Fruit fly (Drosophila melanogaster) whole organism, adult: ENCODE results near the gene CG18302.

Experiments
- CG11617 ChIP-seq: fragments of 200-800 bp; sonication (Bioruptor generic); optimal IDR thresholded peaks from 2 replicates; lab custom pipeline; 2017; ENCODE audit warnings: mild to moderate bottlenecking, missing biosample characterization, missing genetic modification reagents, missing genetic modification characterization
- CG12768 ChIP-seq: fragments of 200-800 bp; sonication (Bioruptor generic); optimal IDR thresholded peaks from 2 replicates; lab custom pipeline; 2017; ENCODE audit warnings: missing biosample characterization, missing genetic modification characterization, mild to moderate bottlenecking, moderate library complexity, missing genetic modification reagents
- CG14711 ChIP-seq: fragments of 200-800 bp; sonication (Bioruptor generic); optimal IDR thresholded peaks from 2 replicates; lab custom pipeline; 2018; ENCODE audit warnings: missing biosample characterization, mild to moderate bottlenecking, missing genetic modification characterization, moderate library complexity
- CG1620 ChIP-seq: fragments of 200-800 bp; sonication (Bioruptor generic); optimal IDR thresholded peaks from 2 replicates; lab custom pipeline; 2016; ENCODE audit warnings: missing biosample characterization, missing genetic modification characterization
- CG33017 ChIP-seq: fragments of 200-800 bp; sonication (Bioruptor generic); optimal IDR thresholded peaks from 2 replicates; lab custom pipeline; 2018; ENCODE audit warnings: missing biosample characterization, mild to moderate bottlenecking, missing genetic modification characterization, moderate library complexity
- CG5204 ChIP-seq: fragments of 200-800 bp; sonication (Bioruptor generic); optimal IDR thresholded peaks from 2 replicates; lab custom pipeline; 2016; ENCODE audit warnings: missing biosample characterization, missing genetic modification characterization
- CG7045 ChIP-seq: fragments of 200-800 bp; sonication (Bioruptor generic); optimal IDR thresholded peaks from 2 replicates; lab custom pipeline; 2017; ENCODE audit warnings: missing biosample characterization, mild to moderate bottlenecking, missing genetic modification characterization
- CG7101 ChIP-seq: fragments of 200-800 bp; sonication (Bioruptor generic); optimal IDR thresholded peaks from 2 replicates; lab custom pipeline; 2018; ENCODE audit warnings: missing biosample characterization, mild to moderate bottlenecking, missing genetic modification characterization, moderate library complexity
- Clk ChIP-seq: fragments of 200-800 bp; sonication (Bioruptor generic); optimal IDR thresholded peaks from 2 replicates; lab custom pipeline; 2017; ENCODE audit warnings: missing biosample characterization, missing genetic modification characterization
- Crg-1 ChIP-seq: fragments of 200-800 bp; sonication (Bioruptor generic); optimal IDR thresholded peaks from 2 replicates; lab custom pipeline; 2016; ENCODE audit warnings: missing biosample characterization, missing genetic modification characterization
- Hr96 ChIP-seq: fragments of 200-800 bp; sonication (Bioruptor generic); optimal IDR thresholded peaks from 2 replicates; lab custom pipeline; 2016; ENCODE audit warnings: missing biosample characterization, missing genetic modification characterization
- Mnt ChIP-seq: fragments of 200-800 bp; sonication (Bioruptor generic); optimal IDR thresholded peaks from 2 replicates; lab custom pipeline; 2016; ENCODE audit warnings: missing biosample characterization, mild to moderate bottlenecking, missing genetic modification characterization
- bab1 ChIP-seq: fragments of 200-800 bp; sonication (Bioruptor generic); optimal IDR thresholded peaks from 3 replicates; lab custom pipeline; 2019; ENCODE audit warnings: missing biosample characterization, mild to moderate bottlenecking, missing genetic modification characterization, moderate library complexity
- cic ChIP-seq: fragments of 200-800 bp; sonication (Bioruptor generic); optimal IDR thresholded peaks from 2 replicates; lab custom pipeline; 2017; ENCODE audit warnings: missing biosample characterization, mild to moderate bottlenecking, missing genetic modification characterization, moderate library complexity
- cnc ChIP-seq, 2 experiments: fragments of >200 bp; optimal IDR thresholded peaks; 2 replicates each; lab custom pipeline; 2017
- kay ChIP-seq: fragments of 200-800 bp; sonication (Bioruptor generic); peaks from one replicate; lab custom pipeline; 2016; ENCODE audit warnings: missing biosample characterization, missing genetic modification characterization, borderline replicate concordance
- ovo ChIP-seq: fragments of 200-800 bp; sonication (Bioruptor generic); optimal IDR thresholded peaks from 2 replicates; lab custom pipeline; 2016; ENCODE audit warnings: missing biosample characterization, missing genetic modification characterization
- pad ChIP-seq: fragments of 200-800 bp; sonication (Bioruptor generic); optimal IDR thresholded peaks from 3 replicates; lab custom pipeline; 2017; ENCODE audit warnings: missing biosample characterization, missing genetic modification characterization, mild to moderate bottlenecking, moderate library complexity, missing genetic modification reagents
- tj ChIP-seq: fragments of 200-800 bp; sonication (Bioruptor generic); optimal IDR thresholded peaks from 3 replicates; lab custom pipeline; 2017; ENCODE audit warnings: missing biosample characterization, mild to moderate bottlenecking, missing genetic modification characterization, moderate library complexity
- toe ChIP-seq: fragments of 200-800 bp; sonication (Bioruptor generic); optimal IDR thresholded peaks from 2 replicates; lab custom pipeline; 2016; ENCODE audit warnings: missing biosample characterization, missing genetic modification characterization

Gene CG18302

DNA sequence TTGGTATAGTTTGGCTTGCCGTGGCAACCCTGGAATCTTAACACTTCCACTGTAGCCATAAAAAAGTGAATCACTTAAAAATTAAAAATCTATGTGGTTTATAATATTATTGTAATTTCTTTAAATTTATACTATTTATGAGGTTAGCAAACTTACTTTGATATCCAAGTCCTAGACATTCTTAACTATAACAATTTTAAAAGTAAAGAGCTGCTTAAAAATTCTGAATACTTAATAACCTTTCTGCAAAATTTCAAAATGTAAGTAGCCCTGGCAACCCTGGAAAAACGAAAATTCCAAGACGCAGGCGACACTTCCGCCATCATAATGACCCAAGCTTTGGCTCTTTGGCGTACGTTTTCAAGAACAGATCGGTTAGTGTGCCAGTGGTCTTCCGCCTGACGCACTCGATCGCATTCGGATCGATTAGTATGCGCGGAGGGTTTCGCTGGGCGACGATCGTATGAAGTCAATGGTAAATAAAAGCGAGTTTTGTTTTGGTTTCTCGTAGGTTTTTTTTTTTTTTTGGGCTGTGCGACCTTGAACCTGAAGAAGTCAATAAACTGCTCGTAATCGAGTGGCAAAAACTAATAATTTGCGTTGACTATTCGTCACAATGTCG lies 18.5 kb upstream of the CG18302 start:
- TF ChIP-seq kay (peak; percentile 90), CG14711 (tag; lab: Kevin White, UChicago) (peak; percentile 13), tj (GFP tag; lab: Kevin White, UChicago) (no peak), CG1620 (GFP tag; lab: Kevin White, UChicago) (no peak), Crg-1 (GFP tag; lab: Kevin White, UChicago) (no peak)

DNA sequence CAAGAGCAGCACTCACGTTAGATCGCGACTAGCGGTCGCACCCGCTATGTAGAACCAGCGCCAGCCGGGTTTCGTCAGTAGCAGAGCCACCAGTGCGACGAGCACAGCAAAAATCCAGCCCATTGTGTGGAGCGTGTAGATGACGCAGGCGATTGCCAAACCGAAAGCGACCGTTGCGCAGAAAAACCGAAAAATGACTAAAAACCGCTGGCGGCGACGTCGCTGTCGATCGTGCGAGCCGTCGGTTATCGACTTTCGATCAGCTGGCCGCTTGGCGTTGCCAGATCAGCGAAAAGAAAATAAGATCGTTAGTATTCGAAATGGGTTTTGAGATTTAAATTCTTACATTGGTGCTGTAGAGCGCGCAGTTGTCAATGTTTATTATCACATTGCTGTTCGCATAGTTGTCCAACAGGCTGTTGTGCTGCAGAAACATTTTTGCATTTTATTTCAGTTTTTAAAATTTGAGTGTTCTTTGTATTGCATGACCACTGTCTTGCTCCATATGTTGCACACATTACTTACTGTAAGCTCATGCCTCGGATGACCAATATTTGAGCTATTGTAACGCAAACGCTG lies 17.6 kb upstream of the CG18302 start:
- TF ChIP-seq Clk (GFP tag; lab: Kevin White, UChicago) (no peak), cic (GFP tag; lab: Kevin White, UChicago) (peak; percentile 60), Crg-1 (GFP tag; lab: Kevin White, UChicago) (no peak), CG11617 (GFP tag; lab: Kevin White, UChicago) (peak; percentile 29), CG12768 (GFP tag; lab: Kevin White, UChicago) (peak; percentile 54), kay (no peak), Hr96 (GFP tag; lab: Kevin White, UChicago) (peak; percentile 51), CG33017 (peak; percentile 60), CG7101 (tag; lab: Kevin White, UChicago) (peak; percentile 60), ovo (GFP tag; lab: Kevin White, UChicago) (no peak), bab1 (GFP tag; lab: Kevin White, UChicago) (peak; percentile 45), tj (GFP tag; lab: Kevin White, UChicago) (peak; percentile 55), CG1620 (GFP tag; lab: Kevin White, UChicago) (peak; percentile 66), CG7045 (GFP tag; lab: Kevin White, UChicago) (peak; percentile 9), CG14711 (tag; lab: Kevin White, UChicago) (no peak), pad (GFP tag; lab: Kevin White, UChicago) (no peak), Mnt (GFP tag; lab: Kevin White, UChicago) (peak; percentile 86), cnc (optimal IDR thresholded peaks at IDR 0.05; lab: Kevin White, UChicago) (no peak), toe (GFP tag; lab: Kevin White, UChicago) (peak; percentile 56), CG5204 (GFP tag; lab: Kevin White, UChicago) (peak; percentile 69)

DNA sequence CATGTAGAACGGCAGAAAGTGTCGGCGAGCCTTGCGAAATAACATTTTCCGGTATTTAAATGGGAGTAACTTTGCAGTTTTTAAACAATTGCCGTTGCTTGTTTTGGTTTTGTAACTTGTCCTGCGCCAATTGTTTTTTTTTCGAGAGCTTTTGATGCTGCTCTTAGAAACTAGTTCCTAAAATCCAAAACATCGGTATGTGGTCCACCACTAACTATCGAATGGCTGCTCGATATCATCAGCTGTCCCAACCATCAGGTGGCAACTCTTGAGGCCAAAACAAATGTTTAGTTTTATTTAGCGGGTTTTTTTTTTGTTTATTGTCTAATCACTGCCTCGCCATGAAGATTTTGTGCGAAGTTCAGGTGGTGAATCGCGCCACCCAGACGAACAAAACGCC lies 17.0 kb upstream of the CG18302 start, which contains the start of the genes Fatp1 and Lrr47:
Fatp1 (minus strand) TSS at position 134 of the 400 bp plus-strand sequence.
Lrr47 (plus strand) TSS at position 251 of the 400 bp plus-strand sequence.
- TF ChIP-seq CG12768 (GFP tag; lab: Kevin White, UChicago) (no peak), CG11617 (GFP tag; lab: Kevin White, UChicago) (no peak), CG33017 (no peak), ovo (GFP tag; lab: Kevin White, UChicago) (peak; percentile 7), CG14711 (tag; lab: Kevin White, UChicago) (peak; percentile 45), CG5204 (GFP tag; lab: Kevin White, UChicago) (no peak), kay (no peak), Mnt (GFP tag; lab: Kevin White, UChicago) (no peak), CG7045 (GFP tag; lab: Kevin White, UChicago) (no peak)

DNA sequence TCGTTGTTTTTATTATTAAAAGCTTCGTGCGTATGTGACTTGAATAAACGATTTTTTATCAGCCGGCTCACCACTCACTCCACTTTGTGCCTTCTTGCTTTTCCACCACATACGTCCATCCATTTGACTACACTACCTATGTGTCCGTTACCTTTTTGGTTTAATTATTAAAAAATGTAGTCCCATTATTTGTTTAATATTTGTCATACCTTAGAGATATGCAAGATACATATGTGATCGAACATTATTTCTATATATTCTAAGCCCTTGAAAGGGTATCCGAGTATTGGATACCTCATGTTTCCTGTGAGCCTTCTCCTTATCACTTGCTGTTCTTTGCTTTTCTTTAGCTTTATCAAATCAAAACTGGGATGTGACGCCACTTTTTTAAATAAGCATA lies 14.9 kb upstream of the CG18302 start:
- TF ChIP-seq cic (GFP tag; lab: Kevin White, UChicago), result no peak
- TF ChIP-seq Hr96 (GFP tag; lab: Kevin White, UChicago), result no peak
- no peak for TF ChIP-seq CG33017
- TF ChIP-seq CG14711 (tag; lab: Kevin White, UChicago), result peak; percentile 53
- no peak for TF ChIP-seq pad (GFP tag; lab: Kevin White, UChicago)
- peak; percentile 51 for TF ChIP-seq CG7101 (tag; lab: Kevin White, UChicago)
- no peak for TF ChIP-seq Crg-1 (GFP tag; lab: Kevin White, UChicago)
- no peak for TF ChIP-seq ovo (GFP tag; lab: Kevin White, UChicago)
- TF ChIP-seq bab1 (GFP tag; lab: Kevin White, UChicago), result no peak

DNA sequence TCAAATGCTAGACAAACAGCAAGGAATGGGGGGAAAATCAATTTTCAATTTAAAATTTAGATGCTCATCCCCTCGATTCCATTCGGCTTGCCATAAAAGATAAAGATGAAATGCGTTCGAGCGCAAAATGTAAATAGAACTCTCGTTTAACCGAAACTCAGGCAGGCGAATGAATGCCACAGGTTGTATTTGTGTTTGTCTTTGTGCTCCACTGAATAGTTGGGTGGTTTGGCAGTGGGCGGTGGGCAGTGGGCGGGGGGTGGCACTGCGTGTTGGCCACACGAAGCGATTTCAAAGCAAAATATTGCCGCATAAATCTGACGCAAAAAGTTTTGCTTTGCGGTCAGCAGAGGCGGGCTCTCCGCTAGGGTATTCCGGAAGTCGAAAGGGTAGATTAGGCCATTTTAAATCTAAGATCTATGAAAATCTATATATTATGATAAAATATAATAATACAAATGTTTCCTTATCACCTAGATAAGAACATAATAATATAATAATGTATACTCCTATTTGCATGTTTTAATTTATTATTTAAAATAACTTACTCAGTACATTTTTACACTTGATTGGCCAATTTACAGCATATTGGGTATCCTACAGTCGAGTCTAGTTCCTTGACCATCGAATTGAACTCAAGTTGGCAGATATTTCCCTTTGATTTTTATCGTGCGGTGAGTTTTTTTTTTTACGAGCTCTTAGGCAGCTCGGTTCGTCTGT lies 11.8 kb upstream of the CG18302 start:
- TF ChIP-seq Clk (GFP tag; lab: Kevin White, UChicago) (no peak), toe (GFP tag; lab: Kevin White, UChicago) (no peak), kay (no peak), Mnt (GFP tag; lab: Kevin White, UChicago) (no peak)

DNA sequence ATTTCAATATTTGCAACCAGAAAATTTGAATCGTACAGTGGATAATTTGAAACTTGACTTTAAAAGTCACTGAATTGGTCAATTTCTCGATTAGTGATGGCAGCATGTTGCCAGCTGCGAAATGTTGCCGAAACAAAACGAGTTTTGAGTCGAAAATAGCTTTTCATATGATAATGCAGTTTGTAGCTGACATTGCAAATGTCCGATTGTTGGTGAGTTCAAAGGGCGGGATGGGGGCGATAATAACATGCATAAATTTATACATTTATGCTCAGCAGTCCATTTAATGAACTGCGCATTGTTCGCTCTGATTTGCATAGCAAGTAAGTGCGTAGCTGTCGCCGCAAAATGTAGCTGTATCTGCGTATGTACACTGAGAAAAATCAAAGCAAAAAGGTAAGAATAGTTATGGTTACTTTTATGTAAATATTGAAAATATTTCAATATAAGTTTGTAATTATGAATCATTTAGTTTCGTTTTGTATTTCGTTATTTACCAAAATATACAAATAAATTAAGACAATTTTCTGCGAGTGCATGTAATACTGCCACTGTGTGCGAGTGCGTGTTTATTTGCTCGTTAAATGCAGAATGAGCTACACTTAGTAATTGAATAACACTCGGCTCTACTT lies 7.1 kb upstream of the CG18302 start, which contains the start of gene Lip4:
Lip4 (plus strand) TSS at position 620 of the 632 bp plus-strand sequence.
- TF ChIP-seq CG11617 (GFP tag; lab: Kevin White, UChicago) (peak; percentile 10), Clk (GFP tag; lab: Kevin White, UChicago) (no peak), CG14711 (tag; lab: Kevin White, UChicago) (peak; percentile 66), CG5204 (GFP tag; lab: Kevin White, UChicago) (peak; percentile 4), ovo (GFP tag; lab: Kevin White, UChicago) (no peak), CG33017 (peak; percentile 48), CG1620 (GFP tag; lab: Kevin White, UChicago) (peak; percentile 15), Hr96 (GFP tag; lab: Kevin White, UChicago) (no peak), CG12768 (GFP tag; lab: Kevin White, UChicago) (no peak), kay (no peak), Mnt (GFP tag; lab: Kevin White, UChicago) (no peak), CG7101 (tag; lab: Kevin White, UChicago) (peak; percentile 48), pad (GFP tag; lab: Kevin White, UChicago) (peak; percentile 26), cic (GFP tag; lab: Kevin White, UChicago) (no peak), CG7045 (GFP tag; lab: Kevin White, UChicago) (peak; percentile 61), cnc (optimal IDR thresholded peaks at IDR 0.05; lab: Kevin White, UChicago) (no peak), toe (GFP tag; lab: Kevin White, UChicago) (no peak), Crg-1 (GFP tag; lab: Kevin White, UChicago) (no peak), tj (GFP tag; lab: Kevin White, UChicago) (peak; percentile 64), bab1 (GFP tag; lab: Kevin White, UChicago) (peak; percentile 80)
